Fruit fly (Drosophila melanogaster) whole organism, embryonic: ENCODE data around the gene Dis3l2.

Source experiments
- Aef1 ChIP-seq: fragments of 200-800 bp; sonication (Bioruptor generic); IDR thresholded peaks from 3 replicates; pipeline ENCODE4 v1.3.6; 2022; ENCODE audit warnings: missing biosample characterization, missing genetic modification characterization
- Atf6 ChIP-seq: fragments of 200-800 bp; sonication (Bioruptor generic); IDR thresholded peaks from 2 replicates; pipeline ENCODE4 v1.3.6; 2022; ENCODE audit warnings: missing biosample characterization, missing genetic modification characterization
- B-H2 ChIP-seq: fragments of 200-800 bp; sonication (Bioruptor generic); optimal IDR thresholded peaks from 2 replicates; lab custom pipeline; 2018; ENCODE audit warnings: missing biosample characterization, mild to moderate bottlenecking, missing genetic modification characterization
- Bteb2 ChIP-seq: fragments of 200-800 bp; sonication (Bioruptor generic); optimal IDR thresholded peaks from 2 replicates; lab custom pipeline; 2016; ENCODE audit warnings: missing biosample characterization, missing genetic modification characterization
- C15 ChIP-seq: fragments of 200-800 bp; sonication (Bioruptor generic); IDR thresholded peaks from 3 replicates; pipeline ENCODE4 v1.3.6; 2022; ENCODE audit warnings: missing biosample characterization, missing genetic modification characterization
- CG10274 ChIP-seq: fragments of 200-800 bp; sonication (Bioruptor generic); optimal IDR thresholded peaks from 3 replicates; lab custom pipeline; 2017; ENCODE audit warnings: missing biosample characterization, mild to moderate bottlenecking, missing genetic modification characterization
- CG10654 ChIP-seq: fragments of 200-800 bp; sonication (Bioruptor generic); optimal IDR thresholded peaks from 2 replicates; lab custom pipeline; 2016; ENCODE audit warnings: missing biosample characterization, missing genetic modification characterization
- CG11085 ChIP-seq: fragments of 200-800 bp; sonication (Bioruptor generic); IDR thresholded peaks from 2 replicates; pipeline ENCODE4 v1.3.6; 2022; ENCODE audit warnings: missing biosample characterization, missing genetic modification characterization
- CG11560 ChIP-seq: fragments of 200-800 bp; sonication (Bioruptor generic); IDR thresholded peaks from 3 replicates; pipeline ENCODE4 v1.3.6; 2022; ENCODE audit warnings: missing biosample characterization, missing genetic modification characterization
- CG12219 ChIP-seq: fragments of 200-800 bp; sonication (Bioruptor generic); optimal IDR thresholded peaks from 3 replicates; lab custom pipeline; 2018; ENCODE audit warnings: missing biosample characterization, mild to moderate bottlenecking, missing genetic modification characterization
- CG12769 ChIP-seq: fragments of 200-800 bp; sonication (Bioruptor generic); optimal IDR thresholded peaks from 2 replicates; lab custom pipeline; 2019; ENCODE audit warnings: missing biosample characterization, mild to moderate bottlenecking, missing genetic modification characterization, moderate library complexity
- CG13624 ChIP-seq: fragments of 200-800 bp; sonication (Bioruptor generic); optimal IDR thresholded peaks from 2 replicates; lab custom pipeline; 2016; ENCODE audit warnings: missing biosample characterization, missing genetic modification characterization
- CG14014 ChIP-seq: fragments of 200-800 bp; sonication (Bioruptor generic); IDR thresholded peaks from 2 replicates; pipeline ENCODE4 v1.3.6; 2022; ENCODE audit warnings: missing biosample characterization, missing genetic modification characterization
- CG14050 ChIP-seq: fragments of 200-800 bp; sonication (Bioruptor generic); IDR thresholded peaks from 3 replicates; pipeline ENCODE4 v1.3.6; 2022; ENCODE audit warnings: missing biosample characterization, missing genetic modification characterization
- CG15479 ChIP-seq: fragments of 200-800 bp; sonication (Bioruptor generic); optimal IDR thresholded peaks from 3 replicates; lab custom pipeline; 2019; ENCODE audit warnings: missing biosample characterization, mild to moderate bottlenecking, missing genetic modification characterization, moderate library complexity
- CG17359 ChIP-seq: fragments of 200-800 bp; sonication (Bioruptor generic); optimal IDR thresholded peaks from 3 replicates; lab custom pipeline; 2018; ENCODE audit warnings: missing biosample characterization, mild to moderate bottlenecking, missing genetic modification characterization, moderate library complexity
- CG32772 ChIP-seq: fragments of 200-800 bp; sonication (Bioruptor generic); IDR thresholded peaks from 2 replicates; pipeline ENCODE4 v1.3.6; 2022; ENCODE audit warnings: missing biosample characterization, missing genetic modification characterization
- CG3838 ChIP-seq: fragments of 200-800 bp; sonication (Bioruptor generic); optimal IDR thresholded peaks from 3 replicates; lab custom pipeline; 2016; ENCODE audit warnings: missing biosample characterization, missing genetic modification characterization
- CG3995 ChIP-seq: fragments of 200-800 bp; sonication (Bioruptor generic); optimal IDR thresholded peaks from 3 replicates; lab custom pipeline; 2016; ENCODE audit warnings: missing biosample characterization, missing genetic modification characterization
- CG4282 ChIP-seq: fragments of 200-800 bp; sonication (Bioruptor generic); optimal IDR thresholded peaks from 2 replicates; lab custom pipeline; 2016; ENCODE audit warnings: missing biosample characterization, missing genetic modification characterization
- CG6654 ChIP-seq: fragments of 200-800 bp; sonication (Bioruptor generic); optimal IDR thresholded peaks from 2 replicates; lab custom pipeline; 2017; ENCODE audit warnings: missing biosample characterization, mild to moderate bottlenecking, missing genetic modification characterization
- CG8924 ChIP-seq: fragments of 200-800 bp; optimal IDR thresholded peaks from 3 replicates; lab custom pipeline; 2019; ENCODE audit warnings: missing biosample characterization, mild to moderate bottlenecking, missing genetic modification characterization, moderate library complexity
- CG9797 ChIP-seq: fragments of 200-800 bp; sonication (Bioruptor generic); optimal IDR thresholded peaks from 3 replicates; lab custom pipeline; 2018; ENCODE audit warnings: missing biosample characterization, mild to moderate bottlenecking, missing genetic modification characterization
- Chrac-16 ChIP-seq: fragments of 200-800 bp; sonication (Bioruptor generic); optimal IDR thresholded peaks from 3 replicates; lab custom pipeline; 2016; ENCODE audit warnings: missing biosample characterization, missing genetic modification characterization
- CoRest ChIP-seq: fragments of 200-800 bp; sonication (Bioruptor generic); optimal IDR thresholded peaks from 3 replicates; lab custom pipeline; 2018; ENCODE audit warnings: missing biosample characterization, mild to moderate bottlenecking, missing genetic modification characterization, moderate library complexity
- D ChIP-seq, 2 experiments: fragments of 200-800 bp in 1 of 2; fragments of >200 bp in 1 of 2; sonication (Bioruptor generic) in 1 of 2; optimal IDR thresholded peaks; 2 replicates in 1 of 2; 3 replicates in 1 of 2; lab custom pipeline; 2017; ENCODE audit warnings: mild to moderate bottlenecking in 1 of 2, missing biosample characterization in 1 of 2, missing genetic modification characterization in 1 of 2, missing genetic modification reagents in 1 of 2
- D19A ChIP-seq: fragments of 200-800 bp; optimal IDR thresholded peaks from 3 replicates; lab custom pipeline; 2019; ENCODE audit warnings: missing biosample characterization, mild to moderate bottlenecking, missing genetic modification characterization, moderate library complexity
- Deaf1 ChIP-seq: fragments of 200-800 bp; optimal IDR thresholded peaks from 3 replicates; lab custom pipeline; 2019; ENCODE audit warnings: missing biosample characterization, mild to moderate bottlenecking, missing genetic modification characterization, moderate library complexity
- Gug ChIP-seq: fragments of 200-800 bp; sonication (Bioruptor generic); IDR thresholded peaks from 4 replicates; pipeline ENCODE4 v1.3.6; 2022; ENCODE audit warnings: missing biosample characterization, missing genetic modification characterization
- H2.0 ChIP-seq: fragments of 200-800 bp; sonication (Bioruptor generic); IDR thresholded peaks from 2 replicates; pipeline ENCODE4 v1.3.6; 2022; ENCODE audit warnings: missing biosample characterization, missing genetic modification characterization
- HLH54F ChIP-seq: fragments of 200-800 bp; sonication (Bioruptor generic); optimal IDR thresholded peaks from 3 replicates; lab custom pipeline; 2016; ENCODE audit warnings: missing biosample characterization, missing genetic modification characterization
- Hr39 ChIP-seq: fragments of >200 bp; optimal IDR thresholded peaks from 2 replicates; lab custom pipeline; 2017
- Kr ChIP-seq: fragments of 200-800 bp; sonication (Bioruptor generic); optimal IDR thresholded peaks from 2 replicates; lab custom pipeline; 2017; ENCODE audit warnings: missing biosample characterization, mild to moderate bottlenecking, missing genetic modification characterization
- MTF-1 ChIP-seq: fragments of 200-800 bp; sonication (Bioruptor generic); optimal IDR thresholded peaks from 2 replicates; lab custom pipeline; 2018; ENCODE audit warnings: missing biosample characterization, mild to moderate bottlenecking, missing genetic modification characterization, borderline replicate concordance
- Myb ChIP-seq: fragments of 200-800 bp; sonication (Bioruptor generic); optimal IDR thresholded peaks from 2 replicates; lab custom pipeline; 2016; ENCODE audit warnings: missing biosample characterization, missing genetic modification characterization
- NfI ChIP-seq: fragments of 200-800 bp; sonication (Bioruptor generic); optimal IDR thresholded peaks from 3 replicates; lab custom pipeline; 2018; ENCODE audit warnings: missing biosample characterization, mild to moderate bottlenecking, missing genetic modification characterization, moderate library complexity
- YL-1 ChIP-seq: fragments of 200-800 bp; sonication (Bioruptor generic); optimal IDR thresholded peaks from 3 replicates; lab custom pipeline; 2017; ENCODE audit warnings: missing biosample characterization, mild to moderate bottlenecking, missing genetic modification characterization
- al ChIP-seq: fragments of 200-800 bp; sonication (Bioruptor generic); IDR thresholded peaks from 2 replicates; pipeline ENCODE4 v1.3.6; 2022; ENCODE audit warnings: missing biosample characterization, missing genetic modification characterization
- bcd ChIP-seq: fragments of 200-800 bp; sonication (Bioruptor generic); optimal IDR thresholded peaks from 2 replicates; lab custom pipeline; 2017; ENCODE audit warnings: missing biosample characterization, mild to moderate bottlenecking, missing genetic modification characterization
- bsh ChIP-seq, 2 experiments: fragments of 200-800 bp; sonication (Bioruptor generic); optimal IDR thresholded peaks; 2 replicates each; lab custom pipeline; 2017 to 2018; ENCODE audit warnings: mild to moderate bottlenecking in 2 of 2, missing biosample characterization in 2 of 2, missing genetic modification characterization in 2 of 2, moderate library complexity in 1 of 2
- chn ChIP-seq: fragments of 200-800 bp; sonication (Bioruptor generic); optimal IDR thresholded peaks from 2 replicates; lab custom pipeline; 2016; ENCODE audit warnings: missing biosample characterization, missing genetic modification characterization
- da ChIP-seq: fragments of 200-800 bp; sonication (Bioruptor generic); optimal IDR thresholded peaks from 2 replicates; lab custom pipeline; 2016; ENCODE audit warnings: missing biosample characterization, missing genetic modification characterization
- grau ChIP-seq: fragments of 200-800 bp; optimal IDR thresholded peaks from 3 replicates; lab custom pipeline; 2019; ENCODE audit warnings: missing biosample characterization, mild to moderate bottlenecking, missing genetic modification characterization, moderate library complexity
- h ChIP-seq: fragments of >200 bp; optimal IDR thresholded peaks from 2 replicates; lab custom pipeline; 2017
- kah ChIP-seq: fragments of 200-800 bp; sonication (Bioruptor generic); optimal IDR thresholded peaks from 2 replicates; lab custom pipeline; 2018; ENCODE audit warnings: missing biosample characterization, mild to moderate bottlenecking, missing genetic modification characterization
- mam ChIP-seq: fragments of 200-800 bp; sonication (Bioruptor generic); optimal IDR thresholded peaks from 3 replicates; lab custom pipeline; 2016; ENCODE audit warnings: missing biosample characterization, missing genetic modification characterization
- rib ChIP-seq: fragments of 200-800 bp; sonication (Bioruptor generic); IDR thresholded peaks from 2 replicates; pipeline ENCODE4 v1.3.6; 2022; ENCODE audit warnings: missing biosample characterization, missing genetic modification characterization
- scrt ChIP-seq: fragments of 200-800 bp; sonication (Bioruptor generic); optimal IDR thresholded peaks from 2 replicates; lab custom pipeline; 2018; ENCODE audit warnings: missing biosample characterization, mild to moderate bottlenecking, missing genetic modification characterization, moderate library complexity
- shn ChIP-seq: fragments of 200-800 bp; sonication (Bioruptor generic); optimal IDR thresholded peaks from 3 replicates; lab custom pipeline; 2016; ENCODE audit warnings: missing biosample characterization, missing genetic modification characterization
- slbo ChIP-seq: fragments of 200-800 bp; sonication (Bioruptor generic); IDR thresholded peaks from 2 replicates; pipeline ENCODE4 v1.3.6; 2022; ENCODE audit warnings: missing biosample characterization, missing genetic modification characterization
- yki ChIP-seq: fragments of >200 bp; optimal IDR thresholded peaks from 3 replicates; lab custom pipeline; 2018

Dis3l2 gene

dm6 chr3L:264378-265151, 52.1 kb downstream of the Dis3l2 start, which contains the start of the genes Tudor-SN and mRpL17 (continued):
- TF ChIP-seq D (optimal IDR thresholded peaks at IDR 0.05; lab: Kevin White, UChicago), result no peak
- TF ChIP-seq D (GFP tag; optimal IDR thresholded peaks at IDR 0.05; lab: Kevin White, UChicago), result no peak
- no peak for TF ChIP-seq CG14014 (GFP tag; lab: Robert Waterston, UW)
- peak in 1 of 2 experiments; percentile 11 for TF ChIP-seq bsh (GFP tag; optimal IDR thresholded peaks at IDR 0.05; lab: Kevin White, UChicago)
- peak; percentile 19; the same call in 1 of the 2 replicates for TF ChIP-seq al (GFP tag; lab: Robert Waterston, UW)
- TF ChIP-seq NfI (GFP tag; lab: Kevin White, UChicago), result peak; percentile 24
- no peak for TF ChIP-seq Aef1
- TF ChIP-seq YL-1 (GFP tag; lab: Kevin White, UChicago), result no peak
- peak; percentile 30 for TF ChIP-seq CG8924 (tag; lab: Kevin White, UChicago)
- no peak for TF ChIP-seq Hr39 (lab: Kevin White, UChicago)
- peak; percentile 47 for TF ChIP-seq mam (GFP tag; lab: Kevin White, UChicago)
- TF ChIP-seq CG11085 (GFP tag; lab: Robert Waterston, UW), result peak; percentile 52; the same call in 1 of the 2 replicates
- TF ChIP-seq CG12769 (tag; lab: Kevin White, UChicago), result no peak
- TF ChIP-seq MTF-1, result no peak
- peak; percentile 40 for TF ChIP-seq Chrac-16
- TF ChIP-seq HLH54F (GFP tag; lab: Kevin White, UChicago), result peak; percentile 40
- TF ChIP-seq h (lab: Kevin White, UChicago), result no peak
- TF ChIP-seq bcd (GFP tag; lab: Kevin White, UChicago), result peak; percentile 30
- TF ChIP-seq yki (lab: Kevin White, UChicago), result no peak
- no peak for TF ChIP-seq CG11560 (tag; lab: Robert Waterston, UW)
- TF ChIP-seq Bteb2 (GFP tag; lab: Kevin White, UChicago), result no peak
- no peak for TF ChIP-seq CG13624 (GFP tag; lab: Kevin White, UChicago)
- no peak for TF ChIP-seq CG3838 (GFP tag; lab: Kevin White, UChicago)
- TF ChIP-seq Gug (GFP tag; lab: Robert Waterston, UW), result peak; percentile 54; the same call in 1 of the 4 replicates
- peak; percentile 4 for TF ChIP-seq chn (GFP tag; lab: Kevin White, UChicago)
- TF ChIP-seq CG14050 (GFP tag; lab: Robert Waterston, UW), result no peak
- TF ChIP-seq D19A, result peak; percentile 38
- TF ChIP-seq CG6654 (GFP tag; lab: Kevin White, UChicago), result no peak
- peak; percentile 7 for TF ChIP-seq CG9797 (GFP tag; lab: Kevin White, UChicago)
- peak; percentile 69 for TF ChIP-seq slbo (GFP tag; lab: Robert Waterston, UW)
- peak; percentile 22 for TF ChIP-seq CG3995 (GFP tag; lab: Kevin White, UChicago)
- no peak for TF ChIP-seq C15 (GFP tag; lab: Robert Waterston, UW)
- TF ChIP-seq shn, result no peak
- TF ChIP-seq scrt, result peak; percentile 11
- no peak for TF ChIP-seq CG15479
- TF ChIP-seq CG17359, result no peak
- TF ChIP-seq rib, result no peak
- TF ChIP-seq B-H2, result peak; percentile 41
- no peak; the same call in 1 of the 2 replicates for TF ChIP-seq H2.0 (GFP tag; lab: Robert Waterston, UW)
- TF ChIP-seq CG10274 (GFP tag; lab: Kevin White, UChicago), result no peak
- TF ChIP-seq grau (tag; lab: Kevin White, UChicago), result peak; percentile 46
- no peak for TF ChIP-seq CG4282
- TF ChIP-seq Myb (GFP tag; lab: Kevin White, UChicago), result no peak
- TF ChIP-seq CoRest, result peak; percentile 60
- TF ChIP-seq CG10654 (GFP tag; lab: Kevin White, UChicago), result peak; percentile 15
- no peak for TF ChIP-seq kah (GFP tag; lab: Kevin White, UChicago)
- TF ChIP-seq Deaf1 (tag; lab: Kevin White, UChicago), result peak; percentile 58
- TF ChIP-seq Atf6 (GFP tag; lab: Robert Waterston, UW), result 0 out of 2 replicates have a peak, but pooled peaks have one; percentile 42
- TF ChIP-seq CG32772 (GFP tag; lab: Robert Waterston, UW), result no peak
- no peak for TF ChIP-seq CG12219
- no peak for TF ChIP-seq Kr (GFP tag; lab: Kevin White, UChicago)
- no peak for TF ChIP-seq da (GFP tag; lab: Kevin White, UChicago)
